Worm (Caenorhabditis elegans): Measurements from ENCODE around the gene ssq-3.

DNA sequence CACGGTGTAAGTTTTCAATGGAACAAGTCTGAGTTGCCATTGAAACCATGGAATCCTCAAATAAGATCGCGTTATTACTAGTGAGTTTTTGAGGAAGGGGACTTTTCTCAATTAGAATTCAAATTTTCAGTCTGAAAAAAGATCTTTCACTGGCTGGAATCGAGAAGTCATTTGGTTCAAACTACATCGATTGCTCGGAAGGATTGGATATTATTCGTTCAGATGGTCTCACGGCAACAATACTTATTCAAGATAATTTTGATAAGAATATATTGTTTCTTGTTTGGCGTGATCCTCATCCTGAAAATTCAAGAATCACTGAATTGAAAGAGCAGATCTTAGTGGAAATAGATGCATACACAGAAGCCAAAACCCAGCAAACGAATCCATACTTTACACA is 44.0 kb upstream of the ssq-3 start:
- TF ChIP-seq snpc-4 (tag; optimal IDR thresholded peaks at IDR 0.05) (no peak), unc-39 (tag; optimal IDR thresholded peaks at IDR 0.05) (no peak)
